Worm (Caenorhabditis elegans): Measurements from ENCODE around the gene C18B12.4.

ce11 chrX:15040552-15041080 is at the start of gene C18B12.4:
- peak; percentile 70; the same call in 1 of the 2 replicates for TF ChIP-seq madf-3 (GFP tag; IDR thresholded peaks at IDR 0.05)
- no peak for TF ChIP-seq hlh-26 (GFP tag; conservative IDR thresholded peaks at IDR 0.05)
- TF ChIP-seq C17E4.6 (GFP tag; IDR thresholded peaks at IDR 0.05), result no peak
- no peak for TF ChIP-seq snpc-4 (GFP tag; optimal IDR thresholded peaks at IDR 0.05)
- peak; percentile 19 to 74 (median 62) for TF ChIP-seq snpc-4 (tag; optimal IDR thresholded peaks at IDR 0.05)
- TF ChIP-seq B0035.1 (tag; optimal IDR thresholded peaks at IDR 0.05), result no peak
- peak; percentile 21 for TF ChIP-seq ets-4 (GFP tag; optimal IDR thresholded peaks at IDR 0.05)
- TF ChIP-seq repo-1 (tag; optimal IDR thresholded peaks at IDR 0.05), result peak; percentile 36

Data from whole organism, young adult.